Worm (Caenorhabditis elegans) whole organism, young adult: ENCODE measurements around the gene cht-5.

Source experiments
- B0336.3 ChIP-seq: fragments of 200-800 bp; sonication (Bioruptor generic); IDR thresholded peaks from 2 replicates; pipeline ENCODE4 v1.3.6; 2022; ENCODE audit warnings: missing genetic modification characterization, missing compliant biosample characterization
- C06A6.2 ChIP-seq: fragments of 200-800 bp; sonication (Bioruptor generic); conservative IDR thresholded peaks from 2 replicates; pipeline ENCODE4 v1.3.6; 2022; ENCODE audit warnings: missing genetic modification characterization, missing compliant biosample characterization
- C17E4.6 ChIP-seq: fragments of 200-800 bp; sonication (Bioruptor generic); IDR thresholded peaks from 2 replicates; pipeline ENCODE4 v1.3.6; 2022; ENCODE audit warnings: missing genetic modification reagents, missing genetic modification characterization, missing compliant biosample characterization
- D2030.7 ChIP-seq: fragments of 200-800 bp; sonication (Bioruptor generic); IDR thresholded peaks from 2 replicates; pipeline ENCODE4 v1.3.6; 2022; ENCODE audit warnings: missing genetic modification reagents, missing genetic modification characterization, missing compliant biosample characterization
- F22D6.2 ChIP-seq: sonication (generic microtip); optimal IDR thresholded peaks from 2 replicates; lab custom pipeline; 2016; ENCODE audit warnings: mild to moderate bottlenecking, missing genetic modification characterization, missing compliant biosample characterization
- F23B12.7 ChIP-seq: sonication (generic microtip); optimal IDR thresholded peaks from 2 replicates; lab custom pipeline; 2017; ENCODE audit warnings: missing genetic modification characterization, mild to moderate bottlenecking, missing compliant biosample characterization, antibody characterized with exemption, moderate library complexity; ENCODE audit not compliant: insufficient read depth
- F37B4.10 ChIP-seq: fragments of 200-800 bp; sonication (Bioruptor generic); IDR thresholded peaks from 2 replicates; pipeline ENCODE4 v1.3.6; 2022; ENCODE audit warnings: missing genetic modification characterization, missing compliant biosample characterization
- F39B2.1 ChIP-seq: fragments of 200-800 bp; sonication (Bioruptor generic); IDR thresholded peaks from 2 replicates; pipeline ENCODE4 v1.3.6; 2022; ENCODE audit warnings: missing genetic modification reagents, missing genetic modification characterization, missing compliant biosample characterization
- F55B11.4 ChIP-seq: sonication (generic microtip); optimal IDR thresholded peaks from 2 replicates; lab custom pipeline; 2016; ENCODE audit warnings: missing compliant biosample characterization, missing genetic modification characterization, borderline replicate concordance; ENCODE audit not compliant: insufficient read depth
- T07F8.4 ChIP-seq: sonication (generic microtip); optimal IDR thresholded peaks from 2 replicates; lab custom pipeline; 2016; ENCODE audit warnings: mild to moderate bottlenecking, missing genetic modification characterization, moderate library complexity, missing compliant biosample characterization
- Y56A3A.18 ChIP-seq: fragments of 200-800 bp; sonication (Bioruptor generic); IDR thresholded peaks from 2 replicates; pipeline ENCODE4 v1.3.6; 2022; ENCODE audit warnings: missing genetic modification reagents, missing genetic modification characterization, missing compliant biosample characterization
- Y95B8A.8 ChIP-seq: fragments of 200-800 bp; sonication (Bioruptor generic); IDR thresholded peaks from 2 replicates; pipeline ENCODE4 v1.3.6; 2022; ENCODE audit warnings: missing genetic modification reagents, missing genetic modification characterization, missing compliant biosample characterization
- aptf-2 ChIP-seq: fragments of 200-800 bp; sonication (Bioruptor generic); conservative IDR thresholded peaks from 2 replicates; pipeline ENCODE4 v1.3.6; 2022; ENCODE audit warnings: missing genetic modification reagents, missing genetic modification characterization, missing compliant biosample characterization
- athp-1 ChIP-seq: sonication (generic microtip); optimal IDR thresholded peaks from 2 replicates; lab custom pipeline; 2017; ENCODE audit warnings: mild to moderate bottlenecking, missing genetic modification characterization, missing compliant biosample characterization
- attf-3 ChIP-seq: fragments of 200-800 bp; sonication (Bioruptor generic); conservative IDR thresholded peaks from 2 replicates; pipeline ENCODE4 v1.3.6; 2022; ENCODE audit warnings: missing genetic modification reagents, missing genetic modification characterization, missing compliant biosample characterization
- attf-5 ChIP-seq: fragments of 200-800 bp; sonication (Bioruptor generic); optimal IDR thresholded peaks from 2 replicates; lab custom pipeline; 2018; ENCODE audit warnings: mild to moderate bottlenecking, missing genetic modification characterization, missing compliant biosample characterization
- ceh-91 ChIP-seq: fragments of 200-800 bp; sonication (Bioruptor generic); IDR thresholded peaks from 2 replicates; pipeline ENCODE4 v1.3.6; 2022; ENCODE audit warnings: missing genetic modification reagents, missing genetic modification characterization, missing compliant biosample characterization
- die-1 ChIP-seq: sonication (generic microtip); optimal IDR thresholded peaks from 2 replicates; lab custom pipeline; 2016; ENCODE audit warnings: missing genotype, mild to moderate bottlenecking, missing genetic modification characterization, missing compliant biosample characterization
- efl-1 ChIP-seq: fragments of 150-350 bp; optimal IDR thresholded peaks from 2 replicates; lab custom pipeline; 2014; ENCODE audit warnings: missing biosample characterization, missing genetic modification reagents, missing genetic modification characterization
- egl-44 ChIP-seq: fragments of 200-800 bp; sonication (Bioruptor generic); IDR thresholded peaks from 2 replicates; pipeline ENCODE4 v1.3.6; 2022; ENCODE audit warnings: missing genetic modification reagents, missing genetic modification characterization, missing compliant biosample characterization
- gei-17 ChIP-seq: fragments of 200-800 bp; sonication (Bioruptor generic); optimal IDR thresholded peaks from 2 replicates; lab custom pipeline; 2018; ENCODE audit warnings: mild to moderate bottlenecking, missing genetic modification characterization, missing compliant biosample characterization
- hlh-26 ChIP-seq: fragments of 200-800 bp; sonication (Bioruptor generic); conservative IDR thresholded peaks from 2 replicates; pipeline ENCODE4 v1.3.6; 2022; ENCODE audit warnings: missing genetic modification reagents, missing genetic modification characterization, missing compliant biosample characterization
- hrde-1 ChIP-seq: sonication (generic microtip); optimal IDR thresholded peaks from 2 replicates; lab custom pipeline; 2016; ENCODE audit warnings: missing genetic modification characterization, mild to moderate bottlenecking, missing compliant biosample characterization, moderate library complexity, missing genotype, missing genetic modification reagents, borderline replicate concordance
- lir-1 ChIP-seq: fragments of 200-800 bp; sonication (Bioruptor generic); conservative IDR thresholded peaks from 2 replicates; pipeline ENCODE4 v1.3.6; 2022; ENCODE audit warnings: missing genetic modification reagents, missing genetic modification characterization, missing compliant biosample characterization
- madf-10 ChIP-seq: sonication (generic microtip); optimal IDR thresholded peaks from 2 replicates; lab custom pipeline; 2016; ENCODE audit warnings: mild to moderate bottlenecking, missing genetic modification characterization, missing compliant biosample characterization
- mes-4 ChIP-seq: sonication (generic microtip); optimal IDR thresholded peaks from 2 replicates; lab custom pipeline; 2016; ENCODE audit warnings: missing genotype, missing genetic modification characterization, missing compliant biosample characterization
- nfyb-1 ChIP-seq: fragments of 200-800 bp; sonication (Bioruptor generic); IDR thresholded peaks from 2 replicates; pipeline ENCODE4 v1.3.6; 2022; ENCODE audit warnings: missing genetic modification reagents, missing genetic modification characterization, missing compliant biosample characterization
- nhr-120 ChIP-seq: fragments of 200-800 bp; sonication (Bioruptor generic); IDR thresholded peaks from 2 replicates; pipeline ENCODE4 v1.3.6; 2022; ENCODE audit warnings: missing genetic modification characterization, missing compliant biosample characterization
- pbrm-1 ChIP-seq: fragments of 200-800 bp; sonication (Bioruptor generic); IDR thresholded peaks from 2 replicates; pipeline ENCODE4 v1.3.6; 2022; ENCODE audit warnings: missing genetic modification reagents, missing genetic modification characterization, missing compliant biosample characterization
- rec-8 ChIP-seq, 2 experiments: sonication (generic microtip); optimal IDR thresholded peaks; 2 replicates each; lab custom pipeline; 2016; ENCODE audit warnings: mild to moderate bottlenecking in 2 of 2, missing genetic modification characterization in 2 of 2, missing genetic modification reagents in 2 of 2, missing genotype in 2 of 2, missing biosample characterization in 1 of 2, missing compliant biosample characterization in 1 of 2, moderate library complexity in 1 of 2
- snpc-1.1 ChIP-seq: sonication (generic microtip); optimal IDR thresholded peaks from 2 replicates; lab custom pipeline; 2017; ENCODE audit warnings: missing genetic modification characterization, mild to moderate bottlenecking, missing compliant biosample characterization, antibody characterized with exemption, moderate library complexity, missing genotype, missing genetic modification reagents; ENCODE audit not compliant: insufficient read depth
- snpc-1.3 ChIP-seq: sonication (generic microtip); optimal IDR thresholded peaks from 2 replicates; lab custom pipeline; 2017; ENCODE audit warnings: missing genetic modification characterization, mild to moderate bottlenecking, missing compliant biosample characterization, antibody characterized with exemption, moderate library complexity, missing genotype, missing genetic modification reagents; ENCODE audit not compliant: insufficient read depth
- snpc-3.4 ChIP-seq: sonication (generic microtip); optimal IDR thresholded peaks from 2 replicates; lab custom pipeline; 2017; ENCODE audit warnings: missing genetic modification characterization, mild to moderate bottlenecking, missing compliant biosample characterization, antibody characterized with exemption, moderate library complexity, missing genotype, missing genetic modification reagents
- snpc-4 ChIP-seq, 5 experiments: fragments of 150-350 bp in 1 of 5; sonication (generic microtip) in 4 of 5; optimal IDR thresholded peaks; 2 replicates each; lab custom pipeline; 2014 to 2018; ENCODE audit warnings: missing genetic modification characterization in 5 of 5, missing biosample characterization in 3 of 5, antibody characterized with exemption in 2 of 5, mild to moderate bottlenecking in 2 of 5, missing compliant biosample characterization in 2 of 5, missing genotype in 2 of 5, moderate library complexity in 2 of 5, missing genetic modification reagents in 1 of 5
- unc-62 ChIP-seq: fragments of 150-350 bp; optimal IDR thresholded peaks from 2 replicates; lab custom pipeline; 2014; ENCODE audit warnings: missing biosample characterization, missing genetic modification reagents, missing genetic modification characterization
- ztf-26 ChIP-seq: sonication (generic microtip); optimal IDR thresholded peaks from 2 replicates; lab custom pipeline; 2017; ENCODE audit warnings: missing genetic modification characterization, missing compliant biosample characterization

cht-5 gene

DNA sequence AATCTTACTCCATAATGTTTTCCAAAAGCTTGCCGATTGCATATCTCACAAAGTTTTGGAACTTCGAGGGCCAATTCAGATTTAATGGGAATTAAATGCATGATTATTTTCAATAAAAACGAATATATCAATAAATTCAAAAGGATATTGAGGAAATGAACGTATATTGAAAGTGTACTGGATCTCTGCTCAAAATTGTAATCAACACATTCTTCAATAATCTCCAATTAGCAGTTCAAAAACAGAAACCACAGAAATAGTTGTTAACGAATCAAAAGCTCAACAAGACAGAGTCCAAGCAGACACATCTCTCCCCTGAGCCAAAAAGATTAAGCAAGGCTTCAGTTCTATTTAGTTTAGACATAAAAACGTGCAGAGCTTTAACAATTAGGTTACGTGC is 43.9 kb upstream of the cht-5 start, which contains the start of gene nhr-192:
TSS of gene nhr-192 (minus strand) at position 101 of the 400 bp plus-strand sequence.
- no peak for TF ChIP-seq unc-62 (GFP tag; lab: Kevin White, UChicago)
- no peak for TF ChIP-seq hlh-26 (GFP tag; lab: Robert Waterston, UW)
- TF ChIP-seq pbrm-1 (GFP tag; lab: Robert Waterston, UW), result no peak
- no peak for TF ChIP-seq athp-1 (tag; lab: Kevin White, UChicago)
- TF ChIP-seq D2030.7 (GFP tag; lab: Robert Waterston, UW), result no peak
- TF ChIP-seq nhr-120 (GFP tag; lab: Robert Waterston, UW), result no peak
- no peak for TF ChIP-seq aptf-2 (GFP tag; lab: Robert Waterston, UW)
- TF ChIP-seq ceh-91 (GFP tag; lab: Robert Waterston, UW), result no peak
- no peak for TF ChIP-seq F37B4.10 (GFP tag; lab: Robert Waterston, UW)
- no peak for TF ChIP-seq attf-5 (GFP tag; lab: Kevin White, UChicago)
- TF ChIP-seq ztf-26 (tag; lab: Kevin White, UChicago), result no peak
- no peak for TF ChIP-seq snpc-1.3 (tag; lab: Kevin White, UChicago)
- no peak for TF ChIP-seq F22D6.2 (tag; lab: Kevin White, UChicago)
- no peak for TF ChIP-seq egl-44 (GFP tag; lab: Robert Waterston, UW)
- no peak for TF ChIP-seq mes-4 (tag; lab: Kevin White, UChicago)

ce11 chrV:10072721-10073120 is 41.7 kb upstream of the cht-5 start:
- TF ChIP-seq Y56A3A.18 (no peak), attf-5 (GFP tag; lab: Kevin White, UChicago) (no peak)

- no peak for TF ChIP-seq attf-3 (GFP tag; lab: Robert Waterston, UW)
- no peak for TF ChIP-seq C17E4.6
- TF ChIP-seq unc-62 (GFP tag; lab: Kevin White, UChicago), result no peak
- no peak for TF ChIP-seq F55B11.4 (tag; lab: Kevin White, UChicago)
- no peak for TF ChIP-seq attf-5 (GFP tag; lab: Kevin White, UChicago)
- TF ChIP-seq die-1, result no peak
- no peak for TF ChIP-seq C06A6.2 (GFP tag; lab: Robert Waterston, UW)
- no peak for TF ChIP-seq madf-10 (tag; lab: Kevin White, UChicago)
Measured at ce11 chrV:10073793-10074192, 40.6 kb upstream of the cht-5 start, which contains the start of gene F57A8.6. F57A8.6 (minus strand) TSS chrV:10073893.

ce11 chrV:10075441-10075840 is 39.0 kb upstream of the cht-5 start, which contains the start of gene F57A8.7:
F57A8.7 (plus strand) TSS chrV:10075741.
- TF ChIP-seq nfyb-1 (GFP tag; lab: Robert Waterston, UW), result no peak
- TF ChIP-seq T07F8.4 (tag; lab: Kevin White, UChicago), result no peak
- no peak for TF ChIP-seq B0336.3
- no peak for TF ChIP-seq Y56A3A.18
- no peak for TF ChIP-seq efl-1 (GFP tag; lab: Kevin White, UChicago)
- TF ChIP-seq mes-4 (tag; lab: Kevin White, UChicago), result no peak
- no peak for TF ChIP-seq snpc-1.1 (tag; lab: Kevin White, UChicago)
- no peak for TF ChIP-seq unc-62 (GFP tag; lab: Kevin White, UChicago)
- TF ChIP-seq F37B4.10 (GFP tag; lab: Robert Waterston, UW), result no peak
- TF ChIP-seq lir-1 (GFP tag; lab: Robert Waterston, UW), result no peak
- no peak for TF ChIP-seq Y95B8A.8 (GFP tag; lab: Robert Waterston, UW)
- no peak for TF ChIP-seq F23B12.7
- TF ChIP-seq F39B2.1 (GFP tag; lab: Robert Waterston, UW), result no peak
- no peak for TF ChIP-seq hrde-1 (tag; lab: Kevin White, UChicago)
- no peak for TF ChIP-seq rec-8 (tag; optimal IDR thresholded peaks at IDR 0.05; lab: Kevin White, UChicago)
- TF ChIP-seq attf-3 (GFP tag; lab: Robert Waterston, UW), result no peak
- no peak for TF ChIP-seq gei-17
- TF ChIP-seq snpc-4 (GFP tag; optimal IDR thresholded peaks at IDR 0.05; lab: Kevin White, UChicago), result no peak
- TF ChIP-seq snpc-4 (tag; optimal IDR thresholded peaks at IDR 0.05; lab: Kevin White, UChicago), result no peak
- TF ChIP-seq snpc-3.4 (tag; lab: Kevin White, UChicago), result no peak
- TF ChIP-seq D2030.7 (GFP tag; lab: Robert Waterston, UW), result no peak
